Worm (Caenorhabditis elegans): ENCODE measurements around the gene mbr-1.

The mbr-1 gene

ce11 chrX:10756185-10756584 is 34.3 kb upstream of the mbr-1 start:
- TF ChIP-seq zag-1 (tag; optimal IDR thresholded peaks at IDR 0.05) (no peak), tag-97 (GFP tag; IDR thresholded peaks at IDR 0.05) (no peak), nhr-77 (tag; optimal IDR thresholded peaks at IDR 0.05) (peak; percentile 13), dmd-6 (GFP tag; IDR thresholded peaks at IDR 0.05) (0 out of 2 replicates have a peak, but pooled peaks have one; percentile 12), dve-1 (tag; optimal IDR thresholded peaks at IDR 0.05; ENCODE audit: insufficient read depth) (no peak), nhr-42 (GFP tag; IDR thresholded peaks at IDR 0.05) (peak; percentile 51; the same call in 1 of the 2 replicates), dmd-8 (GFP tag; IDR thresholded peaks at IDR 0.05) (no peak), ztf-11 (tag; optimal IDR thresholded peaks at IDR 0.05) (no peak), hlh-11 (tag; optimal IDR thresholded peaks at IDR 0.05) (peak; percentile 0), pqm-1 (tag; optimal IDR thresholded peaks at IDR 0.05) (no peak), gei-8 (GFP tag; optimal IDR thresholded peaks at IDR 0.05) (no peak), duxl-1 (tag; optimal IDR thresholded peaks at IDR 0.05; ENCODE audit: poor library complexity) (peak; percentile 54), nhr-28 (tag; optimal IDR thresholded peaks at IDR 0.05) (peak; percentile 2), lin-29 (GFP tag; IDR thresholded peaks at IDR 0.05) (0 out of 2 replicates have a peak, but pooled peaks have one; percentile 27)

- TF ChIP-seq ama-1 (optimal IDR thresholded peaks at IDR 0.05): no peak
- TF ChIP-seq Y105C5A.15 (GFP tag; IDR thresholded peaks at IDR 0.05): no peak
- no peak for TF ChIP-seq ceh-20 (GFP tag; IDR thresholded peaks at IDR 0.05)
- peak in 1 of 2 experiments; percentile 14 for TF ChIP-seq unc-62 (GFP tag; optimal IDR thresholded peaks at IDR 0.05 in 1 of 2)
- TF ChIP-seq unc-62 (tag; optimal IDR thresholded peaks at IDR 0.05): no peak
Measured at ce11 chrX:10754532-10754931, 32.7 kb upstream of the mbr-1 start.

- no peak for TF ChIP-seq dmd-9 (GFP tag; IDR thresholded peaks at IDR 0.05)
- no peak for TF ChIP-seq F44E2.7 (GFP tag; IDR thresholded peaks at IDR 0.05)
Measured at ce11 chrX:10753403-10753802, 31.5 kb upstream of the mbr-1 start, which contains the start of gene R07A4.3. Gene R07A4.3 (plus strand): TSS chrX:10753703.

- no peak for TF ChIP-seq spr-1 (tag; optimal IDR thresholded peaks at IDR 0.05)
- TF ChIP-seq nhr-28 (tag; optimal IDR thresholded peaks at IDR 0.05): peak; percentile 60
- TF ChIP-seq php-3 (GFP tag; IDR thresholded peaks at IDR 0.05): 0 out of 2 replicates have a peak, but pooled peaks have one; percentile 28
- TF ChIP-seq nhr-77 (tag; optimal IDR thresholded peaks at IDR 0.05): peak; percentile 20
- TF ChIP-seq pqm-1 (tag; optimal IDR thresholded peaks at IDR 0.05): peak; percentile 75
- no peak for TF ChIP-seq madf-5 (GFP tag; IDR thresholded peaks at IDR 0.05)
- no peak for TF ChIP-seq cey-2 (tag; optimal IDR thresholded peaks at IDR 0.05; ENCODE audit: borderline replicate concordance, insufficient read depth)
- no peak for TF ChIP-seq hmg-1.1 (GFP tag; IDR thresholded peaks at IDR 0.05)
- TF ChIP-seq duxl-1 (tag; optimal IDR thresholded peaks at IDR 0.05; ENCODE audit: poor library complexity): no peak
- TF ChIP-seq hlh-30 (tag; optimal IDR thresholded peaks at IDR 0.05; ENCODE audit: insufficient read depth): peak; percentile 14
- no peak for TF ChIP-seq ctbp-1 (GFP tag; IDR thresholded peaks at IDR 0.05)
- no peak for TF ChIP-seq daf-16 (GFP tag; optimal IDR thresholded peaks at IDR 0.05)
- peak; percentile 69 for TF ChIP-seq daf-16 (tag; optimal IDR thresholded peaks at IDR 0.05)
- peak; percentile 34; the same call in 1 of the 2 replicates for TF ChIP-seq dmd-6 (GFP tag; IDR thresholded peaks at IDR 0.05)
- no peak for TF ChIP-seq mdl-1 (tag; optimal IDR thresholded peaks at IDR 0.05)
Measured at ce11 chrX:10748145-10748544, 26.3 kb upstream of the mbr-1 start.

- TF ChIP-seq lin-39 (tag; optimal IDR thresholded peaks at IDR 0.05): no peak
Measured at ce11 chrX:10746388-10746787, 24.5 kb upstream of the mbr-1 start, which contains the start of gene R07A4.2. Gene R07A4.2 (minus strand): TSS chrX:10746488.

ce11 chrX:10734026-10734425 is 12.2 kb upstream of the mbr-1 start, which contains the start of gene egl-36:
Gene egl-36 (plus strand): TSS chrX:10734326.
- no peak for TF ChIP-seq aly-2 (tag; optimal IDR thresholded peaks at IDR 0.05)
- TF ChIP-seq aha-1 (tag): peak; percentile 32

Data from whole organism, L4 larva.